Worm (Caenorhabditis elegans) whole organism, young adult: ENCODE data around the gene C05D12.7.

Experiments
- D2030.7 ChIP-seq: fragments of 200-800 bp; sonication (Bioruptor generic); IDR thresholded peaks from 2 replicates; pipeline ENCODE4 v1.3.6; 2022; ENCODE audit warnings: missing genetic modification reagents, missing genetic modification characterization, missing compliant biosample characterization
- Y56A3A.18 ChIP-seq: fragments of 200-800 bp; sonication (Bioruptor generic); IDR thresholded peaks from 2 replicates; pipeline ENCODE4 v1.3.6; 2022; ENCODE audit warnings: missing genetic modification reagents, missing genetic modification characterization, missing compliant biosample characterization
- Y79H2A.3 ChIP-seq: fragments of 200-800 bp; sonication (Bioruptor generic); conservative IDR thresholded peaks from 2 replicates; pipeline ENCODE4 v1.3.6; 2022; ENCODE audit warnings: missing genetic modification reagents, missing genetic modification characterization, missing compliant biosample characterization
- ceh-40 ChIP-seq: fragments of 200-800 bp; sonication (Bioruptor generic); IDR thresholded peaks from 2 replicates; pipeline ENCODE4 v1.3.6; 2022; ENCODE audit warnings: missing genetic modification characterization, missing compliant biosample characterization
- ets-4 ChIP-seq: fragments of 200-800 bp; sonication (Bioruptor generic); optimal IDR thresholded peaks from 2 replicates; lab custom pipeline; 2018; ENCODE audit warnings: mild to moderate bottlenecking, missing genetic modification characterization, missing compliant biosample characterization
- hmg-20 ChIP-seq: fragments of 200-800 bp; sonication (Bioruptor generic); IDR thresholded peaks from 2 replicates; pipeline ENCODE4 v1.3.6; 2022; ENCODE audit warnings: missing genetic modification reagents, missing genetic modification characterization, missing compliant biosample characterization
- mel-28 ChIP-seq: sonication (generic microtip); optimal IDR thresholded peaks from 2 replicates; lab custom pipeline; 2016; ENCODE audit warnings: borderline replicate concordance, mild to moderate bottlenecking, missing genetic modification characterization, missing compliant biosample characterization
- nfya-1 ChIP-seq: sonication (generic microtip); optimal IDR thresholded peaks from 2 replicates; lab custom pipeline; 2017; ENCODE audit warnings: antibody characterized with exemption, missing compliant biosample characterization, missing genetic modification characterization, borderline replicate concordance; ENCODE audit not compliant: insufficient read depth
- snpc-4 ChIP-seq, 5 experiments: fragments of 150-350 bp in 1 of 5; sonication (generic microtip) in 4 of 5; optimal IDR thresholded peaks; 2 replicates each; lab custom pipeline; 2014 to 2018; ENCODE audit warnings: missing genetic modification characterization in 5 of 5, missing biosample characterization in 3 of 5, antibody characterized with exemption in 2 of 5, mild to moderate bottlenecking in 2 of 5, missing compliant biosample characterization in 2 of 5, missing genotype in 2 of 5, moderate library complexity in 2 of 5, missing genetic modification reagents in 1 of 5
- tbp1 ChIP-seq: fragments of 200-800 bp; sonication (Bioruptor generic); optimal IDR thresholded peaks from 2 replicates; lab custom pipeline; 2018; ENCODE audit warnings: mild to moderate bottlenecking, missing genetic modification characterization, missing compliant biosample characterization
- tbx-9 ChIP-seq: sonication (generic microtip); optimal IDR thresholded peaks from 2 replicates; lab custom pipeline; 2016; ENCODE audit warnings: borderline replicate concordance, missing genetic modification characterization, inconsistent platforms, missing compliant biosample characterization

DNA sequence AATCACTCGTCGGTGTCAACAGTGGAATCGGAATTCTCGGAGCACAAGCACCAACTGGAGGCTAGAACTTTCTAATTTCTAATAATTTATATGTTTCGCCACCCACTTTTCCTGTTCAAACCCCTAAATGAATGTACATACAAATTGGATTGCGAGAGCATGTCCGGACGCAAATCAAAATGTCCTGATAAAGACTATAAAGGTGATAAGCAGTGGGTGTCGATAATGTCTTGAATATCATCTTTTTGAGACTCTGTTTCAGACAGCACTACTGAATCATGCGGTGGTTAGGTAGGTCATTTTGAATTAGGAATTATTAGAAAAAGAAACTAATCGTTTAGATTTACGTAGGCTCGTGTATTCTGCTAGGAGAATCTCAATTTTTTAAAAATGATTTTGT is 38.9 kb downstream of the C05D12.7 start, which contains the start of gene W02B12.1:
- no peak for TF ChIP-seq snpc-4 (GFP tag; optimal IDR thresholded peaks at IDR 0.05; lab: Kevin White, UChicago)
- TF ChIP-seq snpc-4 (tag; optimal IDR thresholded peaks at IDR 0.05; lab: Kevin White, UChicago), result no peak
- no peak for TF ChIP-seq ceh-40 (GFP tag; lab: Robert Waterston, UW)
- no peak for TF ChIP-seq hmg-20 (GFP tag; lab: Robert Waterston, UW)
- TF ChIP-seq ets-4 (GFP tag; lab: Kevin White, UChicago), result no peak
- no peak for TF ChIP-seq D2030.7 (GFP tag; lab: Robert Waterston, UW)
- no peak for TF ChIP-seq mel-28 (tag; lab: Kevin White, UChicago)
- no peak for TF ChIP-seq tbp1
- TF ChIP-seq tbx-9, result no peak
- no peak for TF ChIP-seq nfya-1 (tag; lab: Kevin White, UChicago)
- TF ChIP-seq Y56A3A.18, result no peak
- no peak for TF ChIP-seq Y79H2A.3
